Fruit fly (Drosophila melanogaster) whole organism, pupa: ENCODE data around the gene Oseg4.

ENCODE experiments used
- CG32121 ChIP-seq: fragments of 200-800 bp; sonication (Bioruptor generic); IDR thresholded peaks from 2 replicates; pipeline ENCODE4 v1.3.6; 2022; ENCODE audit warnings: missing biosample characterization, missing genetic modification characterization
- EcR ChIP-seq: fragments of 200-800 bp; sonication (Bioruptor generic); optimal IDR thresholded peaks from 3 replicates; lab custom pipeline; 2019; ENCODE audit warnings: missing biosample characterization, missing genetic modification characterization, mild to moderate bottlenecking, moderate library complexity, missing genetic modification reagents

DNA sequence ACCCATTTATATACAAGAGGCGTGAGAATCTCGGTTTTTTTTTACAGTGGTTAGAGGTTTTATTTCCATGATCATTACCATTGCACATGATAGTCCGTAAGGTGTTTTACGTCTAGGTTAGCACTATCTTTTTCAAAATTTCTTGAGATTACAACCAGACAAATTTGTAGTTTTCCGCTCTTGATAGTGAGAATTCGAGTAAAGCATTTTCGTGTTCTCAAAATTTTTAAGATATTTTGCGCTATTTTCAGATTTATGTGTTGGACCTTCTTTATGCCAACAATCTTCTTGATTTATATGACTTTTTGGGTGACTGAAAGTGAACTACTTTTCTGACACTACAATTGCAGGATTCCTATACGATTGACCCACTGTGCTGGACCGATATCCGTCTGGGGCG, 5.5 kb upstream of the Oseg4 start:
- TF ChIP-seq CG32121 (GFP tag; lab: Robert Waterston, UW): 0 out of 2 replicates have a peak, but pooled peaks have one; percentile 16
- no peak for TF ChIP-seq EcR (GFP tag; lab: Kevin White, UChicago)
